Worm (Caenorhabditis elegans) whole organism, early embryonic: ENCODE measurements around the gene kin-20.

Experiments
- F13C5.2 ChIP-seq: sonication (generic microtip); optimal IDR thresholded peaks from 2 replicates; lab custom pipeline; 2017; ENCODE audit warnings: mild to moderate bottlenecking, missing genetic modification characterization, inconsistent platforms, missing compliant biosample characterization
- ama-1 ChIP-seq: fragments of 150-350 bp; optimal IDR thresholded peaks from 2 replicates; lab custom pipeline; 2014
- ceh-13 ChIP-seq: fragments of 200-800 bp; sonication (Bioruptor generic); optimal IDR thresholded peaks from 2 replicates; lab custom pipeline; 2018; ENCODE audit warnings: mild to moderate bottlenecking, missing genetic modification characterization, missing compliant biosample characterization
- ceh-36 ChIP-seq: sonication (generic microtip); optimal IDR thresholded peaks from 2 replicates; lab custom pipeline; 2016; ENCODE audit warnings: missing genetic modification characterization, inconsistent platforms, missing compliant biosample characterization
- ets-7 ChIP-seq: sonication (generic microtip); optimal IDR thresholded peaks from 2 replicates; lab custom pipeline; 2016; ENCODE audit warnings: missing genotype, missing genetic modification characterization, missing compliant biosample characterization
- flt-1 ChIP-seq: fragments of 200-800 bp; sonication (Bioruptor generic); IDR thresholded peaks from 2 replicates; pipeline ENCODE4 v1.3.6; 2022; ENCODE audit warnings: missing genetic modification characterization, missing compliant biosample characterization
- hmbx-1 ChIP-seq: sonication (generic microtip); optimal IDR thresholded peaks from 2 replicates; lab custom pipeline; 2016; ENCODE audit warnings: mild to moderate bottlenecking, missing genetic modification characterization, missing compliant biosample characterization
- scrt-1 ChIP-seq: fragments of 200-800 bp; sonication (Bioruptor generic); IDR thresholded peaks from 2 replicates; pipeline ENCODE4 v1.3.6; 2022; ENCODE audit warnings: missing genetic modification characterization, missing compliant biosample characterization
- tra-4 ChIP-seq: sonication (generic microtip); optimal IDR thresholded peaks from 2 replicates; lab custom pipeline; 2017; ENCODE audit warnings: missing genetic modification characterization, missing compliant biosample characterization

- no peak for TF ChIP-seq F13C5.2
- no peak for TF ChIP-seq ama-1
- no peak for TF ChIP-seq ceh-36 (tag; lab: Kevin White, UChicago)
- TF ChIP-seq hmbx-1 (tag; lab: Kevin White, UChicago), result no peak
- no peak for TF ChIP-seq tra-4
- TF ChIP-seq scrt-1, result no peak
- TF ChIP-seq ets-7 (tag; lab: Kevin White, UChicago), result no peak
- no peak for TF ChIP-seq ceh-13
- no peak for TF ChIP-seq flt-1
Observed at ce11 chrX:15308685-15309084, 31.1 kb upstream of the kin-20 start.
